Fruit fly (Drosophila melanogaster) whole organism: ENCODE data around the gene eIF5.

Source experiments
- CG8478 ChIP-seq: fragments of >200 bp; optimal IDR thresholded peaks from 2 replicates; lab custom pipeline; 2018; ENCODE audit warnings: inconsistent platforms
- EcR ChIP-seq, 2 experiments: fragments of >200 bp; optimal IDR thresholded peaks; 2 replicates each; lab custom pipeline; 2017; ENCODE audit warnings: missing biosample characterization in 2 of 2, missing genetic modification characterization in 2 of 2, missing genetic modification reagents in 2 of 2
- psq ChIP-seq: fragments of >200 bp; optimal IDR thresholded peaks from 2 replicates; lab custom pipeline; 2017
- usp ChIP-seq: fragments of >200 bp; optimal IDR thresholded peaks from 2 replicates; lab custom pipeline; 2017; ENCODE audit warnings: missing biosample characterization, missing genetic modification characterization, mixed read lengths

dm6 chrX:16005066-16005465, 13.3 kb upstream of the eIF5 start:
- TF ChIP-seq usp (GFP tag; lab: Kevin White, UChicago) (no peak), EcR (GFP tag; optimal IDR thresholded peaks at IDR 0.05; lab: Kevin White, UChicago) (no peak), CG8478 (no peak), psq (no peak)
